Fruit fly (Drosophila melanogaster) S2 (cell line): ENCODE results near the gene CG11638.

Experiments used
- CG8478 ChIP-seq: fragments of >200 bp; optimal IDR thresholded peaks from 2 replicates; lab custom pipeline; 2018
- CTCF ChIP-seq, 2 experiments: fragments of >200 bp; optimal IDR thresholded peaks; 2 replicates each; lab custom pipeline; 2018

CG11638 gene

dm6 chrX:1006182-1006581 is 20.3 kb downstream of the CG11638 start:
- no peak for TF ChIP-seq CTCF (optimal IDR thresholded peaks at IDR 0.05; lab: Kevin White, UChicago)
- no peak for TF ChIP-seq CG8478 (lab: Kevin White, UChicago)

dm6 chrX:998884-999283 is 27.6 kb downstream of the CG11638 start:
- TF ChIP-seq CTCF (optimal IDR thresholded peaks at IDR 0.05; lab: Kevin White, UChicago), result no peak
- no peak for TF ChIP-seq CG8478 (lab: Kevin White, UChicago)

- TF ChIP-seq CTCF (optimal IDR thresholded peaks at IDR 0.05; lab: Kevin White, UChicago) (no peak), CG8478 (lab: Kevin White, UChicago) (no peak)
These were observed 36.3 kb downstream of the CG11638 start, which contains the start of gene CG18823 for dm6 chrX:990218-990617. Gene CG18823 (plus strand): TSS chrX:990518.

DNA sequence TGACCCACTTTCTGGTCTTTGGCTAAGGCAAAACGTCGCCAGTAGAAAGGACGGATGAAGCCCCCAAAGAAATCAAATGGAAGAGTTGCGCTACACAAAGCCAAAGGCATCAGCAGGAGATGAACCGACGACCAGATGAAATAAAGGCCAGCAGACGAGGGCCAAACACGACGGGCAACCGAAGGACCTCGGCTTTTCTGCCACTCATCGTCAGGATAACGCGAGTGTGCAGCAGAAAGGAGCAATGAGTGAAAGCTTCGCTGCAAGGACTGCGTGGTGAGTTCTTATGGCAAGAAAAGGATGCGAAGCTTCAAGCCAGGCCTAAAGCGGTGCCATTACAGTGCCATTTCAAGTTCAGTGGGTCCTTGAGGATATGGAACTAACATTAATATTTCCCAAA is 40.6 kb downstream of the CG11638 start:
- TF ChIP-seq CG8478 (lab: Kevin White, UChicago) (no peak), CTCF (optimal IDR thresholded peaks at IDR 0.05; lab: Kevin White, UChicago) (no peak)

DNA sequence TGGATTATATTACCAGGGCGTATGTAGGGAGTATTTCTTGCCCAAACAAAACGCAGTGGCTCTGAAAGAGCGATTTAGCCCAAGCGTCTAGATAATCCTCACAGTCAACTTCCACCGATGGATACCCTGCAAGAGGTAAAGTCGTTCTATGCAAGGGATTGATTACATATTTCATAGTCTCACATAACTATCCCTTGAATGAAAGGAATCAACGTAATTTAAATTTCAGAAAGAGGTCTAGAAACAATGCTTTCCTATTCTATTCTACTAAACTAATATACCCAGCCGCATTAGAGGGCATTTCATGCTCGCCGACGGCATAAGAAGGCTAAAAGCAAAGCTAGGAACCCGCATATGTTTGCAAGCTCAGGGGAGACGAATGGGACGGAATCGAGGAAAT is 59.7 kb downstream of the CG11638 start:
- TF ChIP-seq CG8478 (lab: Kevin White, UChicago) (no peak), CTCF (optimal IDR thresholded peaks at IDR 0.05; lab: Kevin White, UChicago) (no peak)

- TF ChIP-seq CG8478 (lab: Kevin White, UChicago), result no peak
- no peak for TF ChIP-seq CTCF (optimal IDR thresholded peaks at IDR 0.05; lab: Kevin White, UChicago)
These were observed 62.5 kb downstream of the CG11638 start for dm6 chrX:964012-964411.
